Fruit fly (Drosophila melanogaster) whole organism, adult: ENCODE data around the gene Ctns.
A peak's percentile ranks its signal among the peaks of the same experiment; 100 is the strongest.

Source experiments
- CG11617 ChIP-seq: fragments of 200-800 bp; sonication (Bioruptor generic); optimal IDR thresholded peaks from 2 replicates; lab custom pipeline; 2017; ENCODE audit warnings: mild to moderate bottlenecking, missing biosample characterization, missing genetic modification reagents, missing genetic modification characterization
- CG12768 ChIP-seq: fragments of 200-800 bp; sonication (Bioruptor generic); optimal IDR thresholded peaks from 2 replicates; lab custom pipeline; 2017; ENCODE audit warnings: missing biosample characterization, missing genetic modification characterization, mild to moderate bottlenecking, moderate library complexity, missing genetic modification reagents
- CG14711 ChIP-seq: fragments of 200-800 bp; sonication (Bioruptor generic); optimal IDR thresholded peaks from 2 replicates; lab custom pipeline; 2018; ENCODE audit warnings: missing biosample characterization, mild to moderate bottlenecking, missing genetic modification characterization, moderate library complexity
- CG1620 ChIP-seq: fragments of 200-800 bp; sonication (Bioruptor generic); optimal IDR thresholded peaks from 2 replicates; lab custom pipeline; 2016; ENCODE audit warnings: missing biosample characterization, missing genetic modification characterization
- CG33017 ChIP-seq: fragments of 200-800 bp; sonication (Bioruptor generic); optimal IDR thresholded peaks from 2 replicates; lab custom pipeline; 2018; ENCODE audit warnings: missing biosample characterization, mild to moderate bottlenecking, missing genetic modification characterization, moderate library complexity
- CG5204 ChIP-seq: fragments of 200-800 bp; sonication (Bioruptor generic); optimal IDR thresholded peaks from 2 replicates; lab custom pipeline; 2016; ENCODE audit warnings: missing biosample characterization, missing genetic modification characterization
- CG7045 ChIP-seq: fragments of 200-800 bp; sonication (Bioruptor generic); optimal IDR thresholded peaks from 2 replicates; lab custom pipeline; 2017; ENCODE audit warnings: missing biosample characterization, mild to moderate bottlenecking, missing genetic modification characterization
- CG7101 ChIP-seq: fragments of 200-800 bp; sonication (Bioruptor generic); optimal IDR thresholded peaks from 2 replicates; lab custom pipeline; 2018; ENCODE audit warnings: missing biosample characterization, mild to moderate bottlenecking, missing genetic modification characterization, moderate library complexity
- Clk ChIP-seq: fragments of 200-800 bp; sonication (Bioruptor generic); optimal IDR thresholded peaks from 2 replicates; lab custom pipeline; 2017; ENCODE audit warnings: missing biosample characterization, missing genetic modification characterization
- Crg-1 ChIP-seq: fragments of 200-800 bp; sonication (Bioruptor generic); optimal IDR thresholded peaks from 2 replicates; lab custom pipeline; 2016; ENCODE audit warnings: missing biosample characterization, missing genetic modification characterization
- Hr96 ChIP-seq: fragments of 200-800 bp; sonication (Bioruptor generic); optimal IDR thresholded peaks from 2 replicates; lab custom pipeline; 2016; ENCODE audit warnings: missing biosample characterization, missing genetic modification characterization
- Mnt ChIP-seq: fragments of 200-800 bp; sonication (Bioruptor generic); optimal IDR thresholded peaks from 2 replicates; lab custom pipeline; 2016; ENCODE audit warnings: missing biosample characterization, mild to moderate bottlenecking, missing genetic modification characterization
- bab1 ChIP-seq: fragments of 200-800 bp; sonication (Bioruptor generic); optimal IDR thresholded peaks from 3 replicates; lab custom pipeline; 2019; ENCODE audit warnings: missing biosample characterization, mild to moderate bottlenecking, missing genetic modification characterization, moderate library complexity
- cic ChIP-seq: fragments of 200-800 bp; sonication (Bioruptor generic); optimal IDR thresholded peaks from 2 replicates; lab custom pipeline; 2017; ENCODE audit warnings: missing biosample characterization, mild to moderate bottlenecking, missing genetic modification characterization, moderate library complexity
- cnc ChIP-seq, 2 experiments: fragments of >200 bp; optimal IDR thresholded peaks; 2 replicates each; lab custom pipeline; 2017
- kay ChIP-seq: fragments of 200-800 bp; sonication (Bioruptor generic); peaks from one replicate; lab custom pipeline; 2016; ENCODE audit warnings: missing biosample characterization, missing genetic modification characterization, borderline replicate concordance
- ovo ChIP-seq: fragments of 200-800 bp; sonication (Bioruptor generic); optimal IDR thresholded peaks from 2 replicates; lab custom pipeline; 2016; ENCODE audit warnings: missing biosample characterization, missing genetic modification characterization
- pad ChIP-seq: fragments of 200-800 bp; sonication (Bioruptor generic); optimal IDR thresholded peaks from 3 replicates; lab custom pipeline; 2017; ENCODE audit warnings: missing biosample characterization, missing genetic modification characterization, mild to moderate bottlenecking, moderate library complexity, missing genetic modification reagents
- tj ChIP-seq: fragments of 200-800 bp; sonication (Bioruptor generic); optimal IDR thresholded peaks from 3 replicates; lab custom pipeline; 2017; ENCODE audit warnings: missing biosample characterization, mild to moderate bottlenecking, missing genetic modification characterization, moderate library complexity
- toe ChIP-seq: fragments of 200-800 bp; sonication (Bioruptor generic); optimal IDR thresholded peaks from 2 replicates; lab custom pipeline; 2016; ENCODE audit warnings: missing biosample characterization, missing genetic modification characterization

The Ctns gene

dm6 chr3R:23081265-23081664 is 22.5 kb upstream of the Ctns start:
- TF ChIP-seq Hr96 (GFP tag; lab: Kevin White, UChicago) (no peak), CG33017 (no peak), pad (GFP tag; lab: Kevin White, UChicago) (no peak), CG7045 (GFP tag; lab: Kevin White, UChicago) (no peak), CG12768 (no peak), CG5204 (GFP tag; lab: Kevin White, UChicago) (no peak), CG7101 (tag; lab: Kevin White, UChicago) (no peak), bab1 (GFP tag; lab: Kevin White, UChicago) (no peak), ovo (GFP tag; lab: Kevin White, UChicago) (no peak), Mnt (no peak), Clk (GFP tag; lab: Kevin White, UChicago) (no peak), CG14711 (no peak), cnc (optimal IDR thresholded peaks at IDR 0.05; lab: Kevin White, UChicago) (no peak), CG11617 (GFP tag; lab: Kevin White, UChicago) (no peak), cic (GFP tag; lab: Kevin White, UChicago) (no peak), tj (GFP tag; lab: Kevin White, UChicago) (no peak), CG1620 (GFP tag; lab: Kevin White, UChicago) (no peak), Crg-1 (GFP tag; lab: Kevin White, UChicago) (no peak)

dm6 chr3R:23074480-23074879 is 15.7 kb upstream of the Ctns start:
- no peak for TF ChIP-seq CG7101 (tag; lab: Kevin White, UChicago)

dm6 chr3R:23067209-23067826 is 8.6 kb upstream of the Ctns start, which contains the start of gene CG17111:
Gene CG17111, minus strand, starts transcription at chr3R:23067259.
- TF ChIP-seq Clk (GFP tag; lab: Kevin White, UChicago) (peak; percentile 60), CG5204 (GFP tag; lab: Kevin White, UChicago) (peak; percentile 74), CG7045 (GFP tag; lab: Kevin White, UChicago) (peak; percentile 76), cic (GFP tag; lab: Kevin White, UChicago) (no peak), Crg-1 (GFP tag; lab: Kevin White, UChicago) (no peak), CG33017 (peak; percentile 59), cnc (optimal IDR thresholded peaks at IDR 0.05; lab: Kevin White, UChicago) (peak in 1 of 2 experiments; percentile 77), CG1620 (GFP tag; lab: Kevin White, UChicago) (no peak), CG14711 (peak; percentile 3), kay (GFP tag; lab: Kevin White, UChicago) (peak; percentile 69), CG7101 (tag; lab: Kevin White, UChicago) (peak; percentile 54), toe (peak; percentile 63), tj (GFP tag; lab: Kevin White, UChicago) (peak; percentile 39), CG12768 (peak; percentile 71), pad (GFP tag; lab: Kevin White, UChicago) (peak; percentile 30), CG11617 (GFP tag; lab: Kevin White, UChicago) (peak; percentile 76), Hr96 (GFP tag; lab: Kevin White, UChicago) (peak; percentile 25), bab1 (GFP tag; lab: Kevin White, UChicago) (no peak)

- TF ChIP-seq CG14711, result peak; percentile 58
- peak; percentile 0 for TF ChIP-seq Crg-1 (GFP tag; lab: Kevin White, UChicago)
- TF ChIP-seq CG11617 (GFP tag; lab: Kevin White, UChicago), result peak; percentile 9
- TF ChIP-seq tj (GFP tag; lab: Kevin White, UChicago), result peak; percentile 43
- TF ChIP-seq Clk (GFP tag; lab: Kevin White, UChicago), result no peak
- TF ChIP-seq CG33017, result peak; percentile 10
- no peak for TF ChIP-seq CG12768
- TF ChIP-seq CG7101 (tag; lab: Kevin White, UChicago), result peak; percentile 4
- TF ChIP-seq bab1 (GFP tag; lab: Kevin White, UChicago), result no peak
These were observed 2.5 kb upstream of the Ctns start, which contains the start of the genes sav and Ublcp1 for dm6 chr3R:23061209-23061608. Gene sav, minus strand, starts transcription at chr3R:23061304. Gene Ublcp1, plus strand, starts transcription at chr3R:23061493.

dm6 chr3R:23060166-23060565 is 1.4 kb upstream of the Ctns start:
- TF ChIP-seq Hr96 (GFP tag; lab: Kevin White, UChicago) (no peak), bab1 (GFP tag; lab: Kevin White, UChicago) (no peak), ovo (GFP tag; lab: Kevin White, UChicago) (no peak), cnc (optimal IDR thresholded peaks at IDR 0.05; lab: Kevin White, UChicago) (no peak), Mnt (no peak), tj (GFP tag; lab: Kevin White, UChicago) (no peak), CG1620 (GFP tag; lab: Kevin White, UChicago) (no peak), toe (no peak), CG14711 (no peak), pad (GFP tag; lab: Kevin White, UChicago) (no peak), CG33017 (no peak), kay (GFP tag; lab: Kevin White, UChicago) (no peak), CG7045 (GFP tag; lab: Kevin White, UChicago) (no peak)

- TF ChIP-seq bab1 (GFP tag; lab: Kevin White, UChicago) (peak; percentile 2), CG33017 (no peak)
These were observed 1.4 kb downstream of the Ctns start for dm6 chr3R:23057390-23057789.
